Worm (Caenorhabditis elegans) whole organism, L3 larva: ENCODE measurements around the gene ncx-7.

ENCODE experiments used
- ceh-28 ChIP-seq: fragments of 150-350 bp; optimal IDR thresholded peaks from 2 replicates; lab custom pipeline; 2014; ENCODE audit warnings: missing biosample characterization, missing genetic modification reagents, missing genetic modification characterization
- elt-1 ChIP-seq: fragments of 150-350 bp; optimal IDR thresholded peaks from 2 replicates; lab custom pipeline; 2014; ENCODE audit warnings: missing biosample characterization, missing genetic modification characterization
- fos-1 ChIP-seq: fragments of 150-350 bp; optimal IDR thresholded peaks from 2 replicates; lab custom pipeline; 2014; ENCODE audit warnings: missing biosample characterization, missing genetic modification characterization
- nhr-11 ChIP-seq: fragments of 150-350 bp; optimal IDR thresholded peaks from 2 replicates; lab custom pipeline; 2014; ENCODE audit warnings: missing biosample characterization, missing genetic modification characterization
- nhr-12 ChIP-seq: fragments of 150-350 bp; optimal IDR thresholded peaks from 2 replicates; lab custom pipeline; 2014; ENCODE audit warnings: missing biosample characterization, missing genetic modification characterization
- skn-1 ChIP-seq: fragments of 150-350 bp; optimal IDR thresholded peaks from 2 replicates; lab custom pipeline; 2014; ENCODE audit warnings: missing biosample characterization, missing genetic modification characterization
- tbx-2 ChIP-seq: sonication (generic microtip); optimal IDR thresholded peaks from 2 replicates; lab custom pipeline; 2016; ENCODE audit warnings: mild to moderate bottlenecking, missing genetic modification characterization, missing compliant biosample characterization
- unc-39 ChIP-seq: sonication (generic microtip); optimal IDR thresholded peaks from 4 replicates; lab custom pipeline; 2017; ENCODE audit warnings: missing biosample characterization, missing genetic modification characterization
- zag-1 ChIP-seq: fragments of 150-350 bp; optimal IDR thresholded peaks from 2 replicates; lab custom pipeline; 2014; ENCODE audit warnings: missing biosample characterization, missing genetic modification characterization

DNA sequence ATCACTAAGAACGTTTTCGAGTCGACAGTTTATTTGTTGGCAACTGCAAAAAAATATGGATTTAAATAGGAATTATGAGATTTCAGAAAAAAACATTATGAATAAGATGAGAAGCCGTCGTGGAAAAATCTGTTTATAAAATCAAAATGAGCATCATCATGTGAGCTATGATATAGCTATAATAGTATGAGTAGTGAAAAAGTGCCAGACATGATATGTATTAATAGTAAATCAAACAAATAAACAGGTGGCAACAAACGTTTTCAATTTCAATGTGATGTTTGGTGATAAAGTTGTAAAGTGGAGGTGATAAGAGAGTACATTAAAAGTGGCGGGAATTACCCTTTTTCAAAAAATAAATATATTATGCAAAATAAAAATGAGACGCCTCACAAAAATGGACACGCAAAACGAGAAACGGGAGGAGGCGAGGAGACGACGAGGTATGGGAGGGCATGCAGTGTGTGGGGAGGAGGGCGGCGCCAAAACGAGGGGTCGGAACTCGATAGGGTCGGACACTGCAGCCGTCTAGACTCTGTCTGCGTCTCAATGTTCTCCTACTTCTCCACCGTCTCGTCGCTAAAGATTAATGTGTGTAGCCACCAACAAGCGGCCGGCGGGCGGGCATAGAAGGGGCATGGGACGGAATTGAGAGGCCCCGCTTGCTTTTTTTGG is 52.4 kb downstream of the ncx-7 start, which contains the start of gene C07A9.9:
- TF ChIP-seq zag-1 (tag; lab: Kevin White, UChicago) = no peak
- TF ChIP-seq nhr-11 (tag; lab: Kevin White, UChicago) = no peak
- TF ChIP-seq unc-39 = no peak
- TF ChIP-seq tbx-2 = peak; percentile 50
- TF ChIP-seq fos-1 (tag; lab: Kevin White, UChicago) = no peak
- no peak for TF ChIP-seq skn-1 (tag; lab: Kevin White, UChicago)
- peak; percentile 63 for TF ChIP-seq elt-1 (tag; lab: Kevin White, UChicago)
- no peak for TF ChIP-seq nhr-12 (tag; lab: Kevin White, UChicago)
- peak; percentile 31 for TF ChIP-seq ceh-28
